Fruit fly (Drosophila melanogaster): ENCODE results near the gene CG3552.
A peak's percentile ranks its signal among the peaks of the same experiment; 100 is the strongest.

Gene CG3552

DNA sequence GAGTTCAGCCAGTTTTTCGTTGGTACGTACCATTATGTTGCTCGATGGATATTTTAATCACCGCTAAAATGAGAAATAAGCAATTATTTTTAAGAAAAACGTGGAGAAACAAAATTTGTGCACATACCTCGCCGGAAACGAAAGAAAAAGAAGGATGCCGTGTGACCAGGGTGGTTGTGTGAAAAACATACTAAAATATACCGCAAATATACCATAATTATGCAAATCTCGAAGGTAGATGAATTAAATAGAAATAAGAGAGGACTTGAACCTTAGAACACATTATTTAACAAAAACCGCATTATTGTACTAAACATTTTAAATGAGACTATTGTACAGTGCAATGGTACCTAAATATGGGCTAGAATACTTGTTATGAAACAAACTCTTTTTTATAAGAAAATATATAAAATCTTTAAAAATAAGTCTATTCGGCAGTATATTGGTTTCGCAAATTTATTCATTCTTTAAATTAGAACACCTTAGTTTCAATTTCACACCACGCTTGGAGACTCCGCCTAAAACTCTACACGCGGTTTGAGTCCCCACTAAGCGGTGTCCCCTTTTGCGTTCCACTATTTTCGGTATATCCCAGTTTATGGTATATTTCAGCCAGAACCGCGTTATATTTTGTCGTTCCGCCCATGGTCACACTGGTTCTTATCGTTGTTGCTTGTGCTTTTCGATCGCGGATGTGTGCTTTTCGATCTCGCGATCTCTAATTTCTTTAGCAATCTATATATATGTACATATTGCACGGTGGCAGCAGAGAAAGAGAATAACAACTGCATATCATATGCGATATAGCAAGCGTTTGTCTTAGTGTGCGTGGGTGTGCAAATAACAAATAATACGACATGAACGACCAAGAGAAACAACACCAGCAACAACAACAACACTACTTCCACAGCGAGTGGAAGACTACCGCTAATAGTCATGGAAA lies 26.2 kb upstream of the CG3552 start, which contains the start of the genes RpS17 and MTF-1:
RpS17 (minus strand) TSS at position 157 of the 943 bp plus-strand sequence.
MTF-1 (plus strand) TSS at position 648 of the 943 bp plus-strand sequence.
- peak; percentile 41 for TF ChIP-seq noc (tag; optimal IDR thresholded peaks at IDR 0.05)

DNA sequence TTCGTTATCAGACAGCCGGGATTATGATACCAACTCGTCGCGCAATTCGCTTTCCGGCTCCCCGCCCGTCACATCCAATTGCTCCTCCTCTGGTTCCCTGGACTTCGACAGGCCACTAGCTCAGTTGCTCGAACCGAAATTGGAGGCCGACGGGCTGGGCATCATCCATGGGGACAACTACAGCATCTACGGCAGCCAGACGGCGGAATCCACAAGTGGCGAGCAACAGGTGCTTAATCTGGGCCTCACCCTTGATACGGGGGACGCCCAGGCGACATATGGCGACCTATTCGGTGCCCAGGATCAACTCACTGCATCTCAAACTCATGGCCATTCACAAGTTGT lies 25.5 kb upstream of the CG3552 start:
- no peak for TF ChIP-seq noc (tag; optimal IDR thresholded peaks at IDR 0.05)

DNA sequence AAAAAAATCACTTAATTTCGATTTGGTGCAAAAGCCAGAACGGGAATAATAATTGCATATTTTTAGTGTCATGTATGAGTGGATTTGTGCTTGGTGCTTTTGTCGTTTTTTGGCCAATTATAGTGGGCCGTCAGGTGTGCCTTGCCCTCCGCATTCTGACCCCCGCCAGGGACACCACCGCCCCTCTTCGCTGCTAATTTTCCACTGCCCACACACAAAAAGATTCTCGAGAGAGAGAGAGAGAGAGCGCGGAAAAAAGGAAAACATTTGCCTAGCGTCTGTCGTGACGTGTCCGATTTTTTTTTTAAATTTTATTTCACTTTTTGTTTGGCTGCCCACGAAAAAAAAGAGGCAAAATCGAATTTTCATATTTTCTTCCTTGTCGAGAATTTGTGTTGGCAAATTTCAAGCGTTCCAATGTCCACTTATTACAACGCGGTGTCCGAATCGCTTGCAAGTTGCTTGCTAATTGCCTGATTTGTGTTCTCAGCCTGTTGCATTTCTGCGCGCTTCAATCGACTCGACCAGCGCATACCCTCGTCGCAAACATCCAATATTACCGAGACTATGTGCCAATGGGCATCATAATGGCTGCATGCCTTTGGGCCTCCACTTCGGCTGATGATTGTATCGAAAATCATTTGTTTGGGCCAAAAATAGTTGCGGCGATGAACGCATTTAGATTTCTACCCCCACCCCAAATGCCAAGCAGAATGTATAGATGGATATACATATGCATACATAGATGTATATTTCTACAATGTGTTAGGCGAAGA lies 24.1 kb upstream of the CG3552 start:
- no peak for TF ChIP-seq noc (tag; optimal IDR thresholded peaks at IDR 0.05)

DNA sequence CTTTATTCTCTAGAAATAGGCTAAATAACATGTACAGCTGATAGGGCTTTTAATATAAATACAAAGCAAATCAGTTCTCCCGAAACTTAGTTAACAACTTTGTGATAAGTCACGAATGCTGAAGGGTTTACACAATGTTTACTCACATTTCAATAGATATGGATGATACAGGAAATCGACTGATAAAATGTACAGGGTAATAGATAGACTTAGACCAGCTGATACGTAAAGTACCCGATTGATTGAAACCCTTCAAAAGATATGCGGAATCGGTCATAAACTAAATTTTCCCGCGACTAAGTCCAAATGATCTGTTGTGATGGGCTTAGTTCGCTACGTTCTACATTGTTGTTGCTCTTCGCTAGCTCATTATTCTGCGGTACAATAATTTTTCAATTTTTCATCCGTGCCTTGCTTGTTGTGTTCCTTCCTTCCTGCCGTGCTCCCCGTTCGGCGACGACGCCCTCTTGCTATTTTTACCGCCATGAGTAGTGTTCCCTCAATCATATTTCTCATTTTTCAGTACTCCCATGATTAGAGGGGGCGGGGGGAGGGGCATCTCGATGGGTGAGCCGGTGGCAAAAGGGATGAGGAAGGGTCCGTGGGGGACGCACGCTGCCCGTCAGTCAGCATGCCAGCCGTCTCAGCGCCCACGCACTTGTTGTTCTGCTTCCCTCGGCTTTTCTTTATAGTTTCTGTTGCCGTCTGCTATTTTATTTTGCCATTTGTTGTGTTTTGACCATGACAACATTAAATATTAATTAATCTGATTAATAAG lies 23.1 kb upstream of the CG3552 start:
- TF ChIP-seq noc (tag; optimal IDR thresholded peaks at IDR 0.05): no peak

DNA sequence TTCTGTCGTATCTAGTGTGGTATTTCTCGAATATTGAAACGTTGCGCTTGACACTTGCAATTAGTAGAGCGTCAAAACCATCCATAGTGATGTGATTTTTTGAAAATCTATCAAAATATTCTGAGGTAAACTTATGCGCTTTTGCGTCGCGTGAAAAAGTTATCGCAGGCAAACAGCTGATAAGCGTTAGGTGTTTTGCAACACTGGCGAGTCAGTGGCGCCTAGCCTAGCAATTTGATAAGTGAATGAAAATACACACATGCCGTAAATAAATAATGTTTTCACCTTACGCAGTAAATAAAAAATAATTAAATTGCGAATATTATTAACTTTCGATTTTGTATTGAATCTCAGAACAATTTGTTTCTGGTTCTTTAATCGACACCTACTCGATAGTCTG lies 20.8 kb upstream of the CG3552 start, which contains the start of gene CG42526:
CG42526 (minus strand) TSS at position 85 of the 400 bp plus-strand sequence.
- no peak for TF ChIP-seq noc (tag; optimal IDR thresholded peaks at IDR 0.05)

DNA sequence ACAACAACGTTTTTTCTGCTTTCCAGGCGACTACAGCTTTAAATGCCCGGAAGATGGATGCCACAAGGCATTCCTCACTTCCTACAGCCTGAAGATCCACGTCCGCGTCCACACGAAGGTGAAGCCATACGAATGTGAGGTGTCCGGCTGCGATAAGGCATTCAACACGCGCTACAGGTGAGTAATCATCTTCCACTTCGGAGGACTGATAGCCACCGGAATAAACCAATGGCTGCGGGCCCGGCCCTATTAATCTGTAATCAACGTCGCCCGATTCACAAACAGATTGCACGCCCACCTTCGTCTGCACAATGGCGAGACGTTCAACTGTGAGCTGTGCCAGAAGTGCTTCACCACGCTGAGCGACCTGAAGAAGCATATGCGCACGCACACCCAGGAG lies 20.3 kb upstream of the CG3552 start:
- no peak for TF ChIP-seq noc (tag; optimal IDR thresholded peaks at IDR 0.05)

DNA sequence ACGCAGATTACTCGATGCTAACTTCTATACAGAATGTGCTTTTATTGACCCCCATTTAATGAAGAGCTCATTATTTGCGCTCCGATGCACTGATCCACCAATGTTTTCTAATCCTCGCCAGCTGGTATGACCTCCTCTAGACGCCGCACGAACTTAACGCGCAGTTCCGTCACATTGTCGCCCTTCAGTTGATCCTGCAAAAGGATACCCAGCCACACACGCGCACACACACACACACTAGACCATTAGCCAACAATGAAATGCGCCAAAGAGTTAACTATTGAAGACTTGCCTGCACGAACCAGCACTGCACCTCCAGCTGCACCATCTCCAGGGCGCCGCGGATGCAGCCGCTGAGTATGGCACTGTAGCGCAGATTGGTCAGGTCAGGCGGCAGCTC lies 17.3 kb upstream of the CG3552 start:
- TF ChIP-seq noc (tag; optimal IDR thresholded peaks at IDR 0.05): no peak

DNA sequence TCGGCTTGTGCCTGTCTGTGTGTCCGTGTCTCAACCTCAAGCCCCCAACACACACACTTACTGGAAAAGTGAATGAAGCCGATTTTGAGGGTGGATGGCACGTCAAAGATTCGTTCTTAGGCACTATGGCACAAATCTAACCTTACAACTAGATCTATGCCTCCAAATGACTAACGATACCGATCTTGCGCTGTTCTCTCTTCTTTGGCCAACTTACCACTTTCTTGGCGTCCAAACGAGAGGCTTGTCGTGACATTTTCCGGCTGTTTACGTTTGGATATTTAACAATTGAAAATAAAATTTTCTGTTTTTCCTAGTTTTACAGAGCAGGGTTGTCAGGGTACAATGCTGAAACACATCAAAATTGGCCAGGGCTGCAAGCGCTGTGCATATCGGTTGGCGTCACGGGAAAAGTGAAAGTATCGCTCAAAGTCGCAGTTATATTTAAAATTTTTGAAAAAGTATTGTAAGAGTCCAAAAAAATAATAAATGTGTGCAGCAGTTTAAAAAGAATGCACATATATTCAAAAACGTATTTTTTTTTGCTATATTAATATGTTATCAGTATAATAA lies 14.1 kb upstream of the CG3552 start, which contains the start of the genes Bet3 and Nf-YA:
Bet3 (minus strand) TSS at position 361 of the 573 bp plus-strand sequence.
Nf-YA (minus strand) TSS at position 361 of the 573 bp plus-strand sequence.
- no peak for TF ChIP-seq noc (tag; optimal IDR thresholded peaks at IDR 0.05)

DNA sequence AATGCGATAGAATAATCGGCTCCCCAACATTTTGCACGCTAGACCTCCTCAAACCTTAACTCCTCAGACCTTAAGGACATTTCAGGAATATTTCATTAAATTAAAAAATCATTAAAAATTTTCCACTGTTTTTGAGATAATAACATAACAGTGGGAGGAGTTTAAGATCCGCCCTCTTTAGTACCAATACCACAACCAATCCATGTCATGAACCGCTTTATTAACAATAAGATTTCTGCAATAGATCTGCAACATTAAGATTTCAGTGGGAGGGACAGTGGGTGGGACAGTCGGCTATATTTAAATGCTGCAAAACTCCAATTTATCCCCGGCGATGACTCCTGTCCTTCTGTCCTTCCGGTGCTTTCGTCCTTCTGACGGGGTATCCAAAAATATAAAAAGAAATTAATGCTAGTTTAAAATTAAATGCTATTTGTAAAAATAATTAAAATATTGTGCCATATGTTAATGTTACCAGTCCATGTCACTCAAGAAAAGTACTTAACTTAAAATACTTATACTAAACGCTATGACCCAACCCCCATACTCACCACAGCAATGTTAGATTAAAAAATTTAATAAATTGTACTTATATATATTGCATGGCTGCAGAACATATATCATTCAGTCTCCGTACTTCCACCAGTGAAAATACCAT lies 13.4 kb upstream of the CG3552 start, which contains the start of gene Srg3:
Srg3 (plus strand) TSS at position 608 of the 658 bp plus-strand sequence.
- TF ChIP-seq noc (tag; optimal IDR thresholded peaks at IDR 0.05): no peak

DNA sequence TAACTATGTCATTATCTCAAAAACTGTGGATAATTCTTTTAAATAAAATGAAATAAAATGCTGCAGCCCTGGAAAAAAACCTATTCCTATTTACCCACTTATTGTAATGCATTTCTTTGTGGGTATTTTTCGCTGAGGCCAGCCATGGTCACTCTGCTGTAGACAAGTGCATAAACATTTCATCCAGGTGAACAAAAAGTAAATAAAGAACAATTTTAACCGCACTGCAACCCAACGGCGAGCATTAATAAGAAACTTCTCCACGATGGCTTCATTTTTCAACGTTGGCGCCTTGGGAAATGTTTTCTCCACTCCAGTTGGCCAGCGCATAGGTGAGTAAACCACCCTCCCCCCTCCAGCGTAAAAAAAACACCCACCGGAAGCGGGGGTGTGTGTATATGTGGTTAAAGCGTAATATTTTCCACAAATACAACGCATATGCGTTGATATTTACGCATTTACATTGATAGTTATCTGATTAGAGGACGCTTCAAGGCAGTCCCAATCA lies 9.3 kb upstream of the CG3552 start, which contains the start of gene CG3529:
CG3529 (plus strand) TSS at position 134 of the 508 bp plus-strand sequence.
- peak; percentile 11 for TF ChIP-seq noc (tag; optimal IDR thresholded peaks at IDR 0.05)

DNA sequence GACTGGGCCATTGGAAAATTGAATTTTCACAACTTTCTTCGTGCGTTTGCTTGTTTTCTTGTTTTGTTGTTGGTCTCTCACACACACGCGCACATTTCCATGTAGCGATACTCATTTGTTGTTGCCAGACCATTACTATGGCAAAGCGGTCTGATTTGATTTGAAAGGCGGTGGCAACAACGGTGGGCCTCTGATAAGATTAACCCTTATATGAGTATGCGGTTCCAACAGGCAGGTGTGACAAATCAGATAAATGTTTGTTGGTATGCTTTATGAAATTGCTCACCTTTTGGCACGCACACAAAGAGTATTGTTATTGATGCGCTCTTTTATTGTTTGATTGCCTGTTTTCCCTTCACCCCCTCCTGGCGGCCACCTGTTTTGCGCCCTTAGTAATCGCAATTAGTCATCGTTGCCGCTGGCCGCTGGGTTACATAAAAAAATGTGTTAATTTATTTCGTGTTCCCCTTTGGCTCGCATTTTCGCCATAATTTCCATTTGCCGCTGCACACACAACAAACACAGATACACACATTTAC lies 8.8 kb upstream of the CG3552 start:
- peak; percentile 64 for TF ChIP-seq noc (tag; optimal IDR thresholded peaks at IDR 0.05)

DNA sequence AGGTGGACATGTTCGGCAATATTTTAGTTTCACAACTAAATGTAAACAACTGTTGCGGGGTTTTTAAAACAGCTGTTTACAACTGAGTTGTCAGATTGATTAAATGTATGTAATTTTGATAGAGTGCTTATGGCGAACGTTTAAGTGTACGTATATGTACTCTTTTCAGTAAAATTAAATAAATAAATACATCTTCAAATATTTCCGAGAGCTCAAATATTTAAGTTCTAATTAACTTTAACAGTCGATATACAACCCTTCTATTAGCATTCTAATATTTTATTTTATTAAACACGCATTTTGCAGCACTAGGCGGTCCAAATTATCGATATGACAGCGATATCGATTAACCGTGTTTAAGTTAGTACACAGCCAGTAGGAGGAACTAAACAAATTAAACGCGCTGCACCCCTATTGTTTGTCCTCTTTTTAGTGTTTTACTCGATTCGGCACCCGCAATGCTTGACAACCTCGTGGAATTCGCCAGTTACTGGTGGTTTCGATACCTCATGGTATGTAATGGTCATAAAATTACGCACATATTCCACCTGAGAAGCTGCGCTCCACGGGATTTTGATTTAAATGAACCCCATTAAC lies 4.5 kb upstream of the CG3552 start, which contains the start of the genes CG3448 and ghi:
CG3448 (minus strand) TSS at position 51 of the 597 bp plus-strand sequence.
ghi (plus strand) TSS at position 355 of the 597 bp plus-strand sequence.
- peak; percentile 56 for TF ChIP-seq noc (tag; optimal IDR thresholded peaks at IDR 0.05)

DNA sequence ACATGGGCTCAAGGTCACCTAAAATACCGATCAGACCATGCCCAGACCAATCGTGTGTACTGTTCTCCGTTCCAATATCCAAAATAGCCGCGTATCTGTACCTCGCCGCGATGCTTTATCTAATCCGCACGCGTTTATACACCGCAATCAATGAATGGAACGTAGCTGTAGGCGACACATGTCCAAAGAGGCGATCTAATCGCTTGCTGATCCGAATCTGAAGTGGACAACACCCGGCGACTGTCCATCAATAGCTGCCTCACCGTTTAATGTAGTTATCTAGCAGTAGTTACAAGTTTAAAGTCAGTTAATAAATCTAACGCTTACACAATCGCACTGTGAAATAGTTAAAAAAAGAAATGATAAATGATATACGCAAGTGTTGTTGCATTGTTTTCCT lies 3.7 kb upstream of the CG3552 start:
- TF ChIP-seq noc (tag; optimal IDR thresholded peaks at IDR 0.05): no peak
